Fruit fly (Drosophila melanogaster) whole organism, wandering third instar larva: ENCODE results near the gene betaCOP.

Experiments used
- Jra ChIP-seq: sonication (Bioruptor generic); optimal IDR thresholded peaks from 2 replicates; lab custom pipeline; 2016; ENCODE audit warnings: missing biosample characterization, missing genetic modification characterization
- N ChIP-seq: fragments of >200 bp; optimal IDR thresholded peaks from 2 replicates; lab custom pipeline; 2018; ENCODE audit warnings: missing biosample characterization, missing external identifiers, missing genetic modification characterization
- Vsx2 ChIP-seq: fragments of 200-300, 225-300 bp; sonication (Bioruptor generic); optimal IDR thresholded peaks from 2 replicates; lab custom pipeline; 2018; ENCODE audit warnings: missing biosample characterization, missing genetic modification characterization; ENCODE audit not compliant: partially characterized antibody
- lola ChIP-seq: fragments of >200 bp; optimal IDR thresholded peaks from 2 replicates; lab custom pipeline; 2017; ENCODE audit warnings: missing biosample characterization, missing genetic modification characterization
- psq ChIP-seq: fragments of 200-800 bp; sonication (Bioruptor generic); optimal IDR thresholded peaks from 3 replicates; lab custom pipeline; 2017; ENCODE audit warnings: missing biosample characterization, mild to moderate bottlenecking, missing genetic modification characterization, moderate library complexity
- rgr ChIP-seq: fragments of 200-800 bp; sonication (Bioruptor generic); optimal IDR thresholded peaks from 3 replicates; lab custom pipeline; 2016; ENCODE audit warnings: missing biosample characterization, mild to moderate bottlenecking, missing genetic modification characterization
- usp ChIP-seq: fragments of >200 bp; optimal IDR thresholded peaks from 2 replicates; lab custom pipeline; 2017; ENCODE audit warnings: missing biosample characterization, missing genetic modification characterization

dm6 chrX:18402564-18402963 lies 17.5 kb upstream of the betaCOP start:
- no peak for TF ChIP-seq psq (GFP tag; lab: Kevin White, UChicago)
- no peak for TF ChIP-seq usp (GFP tag; lab: Kevin White, UChicago)
- no peak for TF ChIP-seq N (GFP tag; lab: Kevin White, UChicago)
- TF ChIP-seq Vsx2, result no peak
- no peak for TF ChIP-seq rgr (GFP tag; lab: Kevin White, UChicago)
- TF ChIP-seq lola (GFP tag; lab: Kevin White, UChicago), result no peak
- no peak for TF ChIP-seq Jra (GFP tag; lab: Kevin White, UChicago)
